Fruit fly (Drosophila melanogaster) whole organism, embryonic: ENCODE results near the gene CG13837.

ENCODE experiments used
- CG10654 ChIP-seq: fragments of 200-800 bp; sonication (Bioruptor generic); optimal IDR thresholded peaks from 2 replicates; lab custom pipeline; 2016; ENCODE audit warnings: missing biosample characterization, missing genetic modification characterization
- CG11456 ChIP-seq: fragments of 200-800 bp; sonication (Bioruptor generic); IDR thresholded peaks from 3 replicates; pipeline ENCODE4 v1.3.6; 2022; ENCODE audit warnings: missing biosample characterization, missing genetic modification characterization
- CG11560 ChIP-seq: fragments of 200-800 bp; sonication (Bioruptor generic); IDR thresholded peaks from 3 replicates; pipeline ENCODE4 v1.3.6; 2022; ENCODE audit warnings: missing biosample characterization, missing genetic modification characterization
- CG13287 ChIP-seq: fragments of 200-800 bp; sonication (Bioruptor generic); IDR thresholded peaks from 2 replicates; pipeline ENCODE4 v1.3.6; 2022; ENCODE audit warnings: missing biosample characterization, missing genetic modification characterization; ENCODE audit not compliant: partially characterized antibody
- CG13624 ChIP-seq: fragments of 200-800 bp; sonication (Bioruptor generic); optimal IDR thresholded peaks from 2 replicates; lab custom pipeline; 2016; ENCODE audit warnings: missing biosample characterization, missing genetic modification characterization
- CG13775 ChIP-seq: fragments of 200-800 bp; sonication (Bioruptor generic); optimal IDR thresholded peaks from 3 replicates; lab custom pipeline; 2017; ENCODE audit warnings: missing biosample characterization, mild to moderate bottlenecking, missing genetic modification characterization
- CG15073 ChIP-seq: fragments of 200-800 bp; sonication (Bioruptor generic); optimal IDR thresholded peaks from 2 replicates; lab custom pipeline; 2016; ENCODE audit warnings: missing biosample characterization, missing genetic modification characterization
- CG1647 ChIP-seq: fragments of 200-800 bp; sonication (Bioruptor generic); optimal IDR thresholded peaks from 3 replicates; lab custom pipeline; 2016; ENCODE audit warnings: missing biosample characterization, missing genetic modification characterization
- CG17359 ChIP-seq: fragments of 200-800 bp; sonication (Bioruptor generic); optimal IDR thresholded peaks from 3 replicates; lab custom pipeline; 2018; ENCODE audit warnings: missing biosample characterization, mild to moderate bottlenecking, missing genetic modification characterization, moderate library complexity
- CG18599 ChIP-seq: fragments of 200-800 bp; sonication (Bioruptor generic); optimal IDR thresholded peaks from 3 replicates; lab custom pipeline; 2017; ENCODE audit warnings: missing biosample characterization, missing genetic modification characterization, mild to moderate bottlenecking, moderate library complexity, missing genetic modification reagents
- CG18764 ChIP-seq: fragments of 200-800 bp; sonication (Bioruptor generic); optimal IDR thresholded peaks from 3 replicates; lab custom pipeline; 2016; ENCODE audit warnings: missing biosample characterization, missing genetic modification characterization
- CG2678 ChIP-seq: fragments of 200-800 bp; sonication (Bioruptor generic); optimal IDR thresholded peaks from 3 replicates; lab custom pipeline; 2019; ENCODE audit warnings: missing biosample characterization, mild to moderate bottlenecking, missing genetic modification characterization, moderate library complexity
- CG30020 ChIP-seq: fragments of 200-800 bp; optimal IDR thresholded peaks from 2 replicates; lab custom pipeline; 2019; ENCODE audit warnings: missing biosample characterization, mild to moderate bottlenecking, missing genetic modification characterization, moderate library complexity
- CG30431 ChIP-seq: fragments of 200-800 bp; sonication (Bioruptor generic); optimal IDR thresholded peaks from 2 replicates; lab custom pipeline; 2017; ENCODE audit warnings: missing biosample characterization, missing genetic modification characterization
- CG3163 ChIP-seq: fragments of 200-800 bp; sonication (Bioruptor generic); optimal IDR thresholded peaks from 3 replicates; lab custom pipeline; 2016; ENCODE audit warnings: missing biosample characterization, missing genetic modification characterization
- CG3995 ChIP-seq: fragments of 200-800 bp; sonication (Bioruptor generic); optimal IDR thresholded peaks from 3 replicates; lab custom pipeline; 2016; ENCODE audit warnings: missing biosample characterization, missing genetic modification characterization
- CG42726 ChIP-seq: fragments of 200-800 bp; sonication (Bioruptor generic); IDR thresholded peaks from 2 replicates; pipeline ENCODE4 v1.3.6; 2022; ENCODE audit warnings: missing biosample characterization, missing genetic modification characterization; ENCODE audit not compliant: partially characterized antibody
- CG4282 ChIP-seq: fragments of 200-800 bp; sonication (Bioruptor generic); optimal IDR thresholded peaks from 2 replicates; lab custom pipeline; 2016; ENCODE audit warnings: missing biosample characterization, missing genetic modification characterization
- CG4328 ChIP-seq: fragments of 200-800 bp; sonication (Bioruptor generic); optimal IDR thresholded peaks from 3 replicates; lab custom pipeline; 2017; ENCODE audit warnings: missing biosample characterization, missing genetic modification reagents, missing genetic modification characterization
- CG4707 ChIP-seq: fragments of 200-800 bp; sonication (Bioruptor generic); optimal IDR thresholded peaks from 2 replicates; lab custom pipeline; 2018; ENCODE audit warnings: missing biosample characterization, mild to moderate bottlenecking, missing genetic modification characterization, moderate library complexity
- CG6813 ChIP-seq: fragments of 200-800 bp; sonication (Bioruptor generic); optimal IDR thresholded peaks from 2 replicates; lab custom pipeline; 2017; ENCODE audit warnings: missing biosample characterization, missing genetic modification characterization, mild to moderate bottlenecking, moderate library complexity, missing genetic modification reagents
- CHES-1-like ChIP-seq: fragments of 200-800 bp; sonication (Bioruptor generic); optimal IDR thresholded peaks from 2 replicates; lab custom pipeline; 2016; ENCODE audit warnings: missing biosample characterization, missing genetic modification characterization
- ERR ChIP-seq: fragments of 200-800 bp; sonication (Bioruptor generic); optimal IDR thresholded peaks from 2 replicates; lab custom pipeline; 2016; ENCODE audit warnings: missing biosample characterization, missing genetic modification characterization
- Eip74EF ChIP-seq, 2 experiments: fragments of 200-800 bp in 1 of 2; fragments of >200 bp in 1 of 2; sonication (Bioruptor generic) in 1 of 2; optimal IDR thresholded peaks; 2 replicates each; lab custom pipeline; 2017 to 2019; ENCODE audit warnings: missing biosample characterization in 2 of 2, missing genetic modification characterization in 2 of 2, mild to moderate bottlenecking in 1 of 2, moderate library complexity in 1 of 2
- Gsc ChIP-seq: fragments of 200-800 bp; sonication (Bioruptor generic); IDR thresholded peaks from 2 replicates; pipeline ENCODE4 v1.3.6; 2022; ENCODE audit warnings: missing biosample characterization, missing genetic modification characterization
- HLH3B ChIP-seq: fragments of 200-800 bp; sonication (Bioruptor generic); IDR thresholded peaks from 2 replicates; pipeline ENCODE4 v1.3.6; 2022; ENCODE audit warnings: missing biosample characterization, missing genetic modification characterization
- HmgZ ChIP-seq: fragments of 200-800 bp; sonication (Bioruptor generic); optimal IDR thresholded peaks from 2 replicates; lab custom pipeline; 2018; ENCODE audit warnings: missing biosample characterization, mild to moderate bottlenecking, missing genetic modification characterization
- Lim3 ChIP-seq: fragments of 200-800 bp; sonication (Bioruptor generic); IDR thresholded peaks from 2 replicates; pipeline ENCODE4 v1.3.6; 2022; ENCODE audit warnings: missing biosample characterization, missing genetic modification characterization
- Myb ChIP-seq: fragments of 200-800 bp; sonication (Bioruptor generic); optimal IDR thresholded peaks from 2 replicates; lab custom pipeline; 2016; ENCODE audit warnings: missing biosample characterization, missing genetic modification characterization
- PHDP ChIP-seq: fragments of 200-800 bp; sonication (Bioruptor generic); optimal IDR thresholded peaks from 3 replicates; lab custom pipeline; 2018; ENCODE audit warnings: missing biosample characterization, mild to moderate bottlenecking, missing genetic modification characterization, moderate library complexity
- Sry-β ChIP-seq: fragments of 200-800 bp; sonication (Bioruptor generic); optimal IDR thresholded peaks from 2 replicates; lab custom pipeline; 2018; ENCODE audit warnings: missing biosample characterization, mild to moderate bottlenecking, missing genetic modification characterization, moderate library complexity
- Tbp ChIP-seq: fragments of >200 bp; optimal IDR thresholded peaks from 2 replicates; lab custom pipeline; 2018; ENCODE audit warnings: missing biosample characterization, missing genetic modification characterization
- ato ChIP-seq: fragments of 200-800 bp; sonication (Bioruptor generic); IDR thresholded peaks from 2 replicates; pipeline ENCODE4 v1.3.6; 2022; ENCODE audit warnings: missing biosample characterization, missing genetic modification characterization; ENCODE audit not compliant: partially characterized antibody
- bsh ChIP-seq, 2 experiments: fragments of 200-800 bp; sonication (Bioruptor generic); optimal IDR thresholded peaks; 2 replicates each; lab custom pipeline; 2017 to 2018; ENCODE audit warnings: mild to moderate bottlenecking in 2 of 2, missing biosample characterization in 2 of 2, missing genetic modification characterization in 2 of 2, moderate library complexity in 1 of 2
- croc ChIP-seq: fragments of 200-800 bp; sonication (Bioruptor generic); conservative IDR thresholded peaks from 3 replicates; pipeline ENCODE4 v1.3.6; 2022; ENCODE audit warnings: missing biosample characterization, missing genetic modification characterization
- da ChIP-seq: fragments of 200-800 bp; sonication (Bioruptor generic); optimal IDR thresholded peaks from 2 replicates; lab custom pipeline; 2016; ENCODE audit warnings: missing biosample characterization, missing genetic modification characterization
- disco-r ChIP-seq: fragments of 200-800 bp; sonication (Bioruptor generic); optimal IDR thresholded peaks from 2 replicates; lab custom pipeline; 2016; ENCODE audit warnings: missing biosample characterization, missing genetic modification characterization
- emc ChIP-seq: fragments of 200-800 bp; sonication (Bioruptor generic); optimal IDR thresholded peaks from 2 replicates; lab custom pipeline; 2016; ENCODE audit warnings: missing biosample characterization, missing genetic modification characterization
- ham ChIP-seq: fragments of 200-800 bp; sonication (Bioruptor generic); IDR thresholded peaks from 2 replicates; pipeline ENCODE4 v1.3.6; 2022; ENCODE audit warnings: missing biosample characterization, missing genetic modification characterization
- hbn ChIP-seq: fragments of 200-800 bp; sonication (Bioruptor generic); IDR thresholded peaks from 2 replicates; pipeline ENCODE4 v1.3.6; 2022; ENCODE audit warnings: missing biosample characterization, missing genetic modification characterization; ENCODE audit not compliant: partially characterized antibody
- kni ChIP-seq: fragments of 200-800 bp; sonication (Bioruptor generic); optimal IDR thresholded peaks from 3 replicates; lab custom pipeline; 2017; ENCODE audit warnings: mild to moderate bottlenecking, missing biosample characterization, missing genetic modification reagents, missing genetic modification characterization
- knrl ChIP-seq: fragments of 200-800 bp; sonication (Bioruptor generic); IDR thresholded peaks from 3 replicates; pipeline ENCODE4 v1.3.6; 2022; ENCODE audit warnings: missing biosample characterization, missing genetic modification characterization; ENCODE audit not compliant: partially characterized antibody
- lab ChIP-seq: fragments of 200-800 bp; sonication (Bioruptor generic); optimal IDR thresholded peaks from 3 replicates; lab custom pipeline; 2017; ENCODE audit warnings: missing biosample characterization, missing genetic modification characterization, mild to moderate bottlenecking, moderate library complexity, missing genetic modification reagents
- lbe ChIP-seq: fragments of 200-800 bp; sonication (Bioruptor generic); optimal IDR thresholded peaks from 2 replicates; lab custom pipeline; 2016; ENCODE audit warnings: missing biosample characterization, mild to moderate bottlenecking, missing genetic modification characterization
- lola ChIP-seq, 3 experiments: fragments of >200 bp in 2 of 3; fragments of 200-800 bp in 1 of 3; sonication (Bioruptor generic) in 1 of 3; optimal IDR thresholded peaks; 2 replicates each; lab custom pipeline; 2017 to 2019; ENCODE audit warnings: missing biosample characterization in 3 of 3, missing genetic modification characterization in 3 of 3, mild to moderate bottlenecking in 1 of 3, moderate library complexity in 1 of 3
- pnt ChIP-seq: fragments of 200-800 bp; sonication (Bioruptor generic); optimal IDR thresholded peaks from 3 replicates; lab custom pipeline; 2016; ENCODE audit warnings: missing biosample characterization, missing genetic modification characterization
- pros ChIP-seq: fragments of 200-800 bp; sonication (Bioruptor generic); optimal IDR thresholded peaks from 3 replicates; lab custom pipeline; 2019; ENCODE audit warnings: missing biosample characterization, mild to moderate bottlenecking, missing genetic modification characterization, moderate library complexity
- schlank ChIP-seq: fragments of 200-800 bp; sonication (Bioruptor generic); optimal IDR thresholded peaks from 2 replicates; lab custom pipeline; 2018; ENCODE audit warnings: missing biosample characterization, mild to moderate bottlenecking, missing genetic modification characterization
- tap ChIP-seq: fragments of 200-800 bp; optimal IDR thresholded peaks from 3 replicates; lab custom pipeline; 2019; ENCODE audit warnings: missing biosample characterization, mild to moderate bottlenecking, missing genetic modification characterization, moderate library complexity
- toy ChIP-seq: fragments of 200-800 bp; sonication (Bioruptor generic); IDR thresholded peaks from 2 replicates; pipeline ENCODE4 v1.3.6; 2022; ENCODE audit warnings: missing biosample characterization, missing genetic modification characterization
- yki ChIP-seq: fragments of >200 bp; optimal IDR thresholded peaks from 3 replicates; lab custom pipeline; 2018

Gene CG13837

DNA sequence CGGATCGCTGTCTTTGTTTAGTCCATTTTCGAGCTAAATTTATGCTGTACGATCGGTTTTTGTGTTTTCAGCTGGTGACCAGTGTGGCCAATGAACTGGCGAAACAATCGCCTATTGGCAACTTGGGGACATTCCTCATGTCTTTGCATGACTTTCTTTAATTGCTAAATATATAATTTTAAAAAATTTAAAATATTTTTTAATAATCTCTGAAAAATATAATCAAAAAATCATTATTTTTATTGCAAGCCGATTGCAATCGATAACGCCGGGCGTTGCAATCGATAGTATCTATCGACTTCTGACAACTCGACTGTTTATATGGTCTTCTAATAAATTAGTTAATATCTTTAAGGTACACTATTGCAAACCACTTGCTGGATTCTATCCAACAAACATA lies 17.4 kb downstream of the CG13837 start, which contains the start of the genes sav and Ublcp1 (continued):
- no peak for TF ChIP-seq CG18599 (GFP tag; lab: Kevin White, UChicago)
- TF ChIP-seq CG4282 (GFP tag; lab: Kevin White, UChicago), result no peak
- TF ChIP-seq Gsc, result no peak
- peak; percentile 92 for TF ChIP-seq knrl (GFP tag; lab: Robert Waterston, UW)
- peak; percentile 30 for TF ChIP-seq CG2678 (tag; lab: Kevin White, UChicago)
- TF ChIP-seq CG30431, result no peak
- TF ChIP-seq toy, result no peak
- peak; percentile 72; the same call in 1 of the 2 replicates for TF ChIP-seq CG42726 (GFP tag; lab: Robert Waterston, UW)
- TF ChIP-seq Eip74EF (GFP tag; optimal IDR thresholded peaks at IDR 0.05; lab: Kevin White, UChicago), result no peak
- peak; percentile 11 for TF ChIP-seq HmgZ (tag; lab: Kevin White, UChicago)
- TF ChIP-seq CG13287 (GFP tag; lab: Robert Waterston, UW), result peak; percentile 97
- no peak for TF ChIP-seq CG4707 (GFP tag; lab: Kevin White, UChicago)
- TF ChIP-seq emc (GFP tag; lab: Kevin White, UChicago), result no peak
- TF ChIP-seq disco-r (GFP tag; lab: Kevin White, UChicago), result no peak
- no peak for TF ChIP-seq CG15073 (GFP tag; lab: Kevin White, UChicago)
- TF ChIP-seq yki (lab: Kevin White, UChicago), result no peak
- TF ChIP-seq tap (tag; lab: Kevin White, UChicago), result peak; percentile 17
- no peak for TF ChIP-seq Lim3
- TF ChIP-seq ato (GFP tag; lab: Robert Waterston, UW), result peak; percentile 59; the same call in 1 of the 2 replicates
- no peak for TF ChIP-seq croc (GFP tag; lab: Robert Waterston, UW)
- no peak for TF ChIP-seq lab (GFP tag; lab: Kevin White, UChicago)
- no peak for TF ChIP-seq CG18764
- TF ChIP-seq pnt, result no peak
- TF ChIP-seq CG6813 (GFP tag; lab: Kevin White, UChicago), result no peak
- TF ChIP-seq CG13775 (GFP tag; lab: Kevin White, UChicago), result peak; percentile 40
- no peak for TF ChIP-seq HLH3B (GFP tag; lab: Robert Waterston, UW)
- TF ChIP-seq pros (GFP tag; lab: Kevin White, UChicago), result no peak
- TF ChIP-seq CG3995, result no peak
- no peak for TF ChIP-seq ham (GFP tag; lab: Robert Waterston, UW)
- TF ChIP-seq CG1647 (GFP tag; lab: Kevin White, UChicago), result no peak
- no peak for TF ChIP-seq Tbp (GFP tag; lab: Kevin White, UChicago)
- TF ChIP-seq lola (GFP tag; optimal IDR thresholded peaks at IDR 0.05; lab: Kevin White, UChicago), result no peak
- no peak for TF ChIP-seq CG4328
- peak; percentile 61 for TF ChIP-seq lbe (GFP tag; lab: Kevin White, UChicago)
- no peak for TF ChIP-seq CG11456 (GFP tag; lab: Robert Waterston, UW)
- TF ChIP-seq CG30020, result peak; percentile 43
- peak; percentile 88 for TF ChIP-seq hbn (GFP tag; lab: Robert Waterston, UW)
- TF ChIP-seq kni (GFP tag; lab: Kevin White, UChicago), result no peak
- TF ChIP-seq Myb (GFP tag; lab: Kevin White, UChicago), result no peak
- TF ChIP-seq bsh (GFP tag; optimal IDR thresholded peaks at IDR 0.05; lab: Kevin White, UChicago), result peak in 1 of 2 experiments; percentile 12
- no peak for TF ChIP-seq CG13624
- no peak for TF ChIP-seq CG3163
- no peak for TF ChIP-seq CG11560
- TF ChIP-seq Sry-β (GFP tag; lab: Kevin White, UChicago), result no peak
- TF ChIP-seq da (GFP tag; lab: Kevin White, UChicago), result no peak
- TF ChIP-seq CHES-1-like (GFP tag; lab: Kevin White, UChicago), result no peak
- TF ChIP-seq ERR (GFP tag; lab: Kevin White, UChicago), result no peak
- no peak for TF ChIP-seq CG10654 (GFP tag; lab: Kevin White, UChicago)
- peak; percentile 45 for TF ChIP-seq PHDP
- no peak for TF ChIP-seq CG17359 (tag; lab: Kevin White, UChicago)
- TF ChIP-seq schlank, result no peak
